Worm (Caenorhabditis elegans): ENCODE measurements around the gene fipr-17.
A peak's percentile ranks its signal among the peaks of the same experiment; 100 is the strongest.

The fipr-17 gene

ce11 chrIII:11010597-11010996 is 3.2 kb upstream of the fipr-17 start:
- TF ChIP-seq ceh-83 (GFP tag; optimal IDR thresholded peaks at IDR 0.05): no peak
- TF ChIP-seq nhr-237 (tag; optimal IDR thresholded peaks at IDR 0.05): no peak
- no peak for TF ChIP-seq unc-62 (GFP tag; optimal IDR thresholded peaks at IDR 0.05)
- TF ChIP-seq cnd-1 (tag; optimal IDR thresholded peaks at IDR 0.05): no peak

- TF ChIP-seq pha-4 (tag; optimal IDR thresholded peaks at IDR 0.05) (no peak), nhr-76 (tag; optimal IDR thresholded peaks at IDR 0.05) (no peak), lin-13 (tag; optimal IDR thresholded peaks at IDR 0.05) (no peak), unc-62 (GFP tag; optimal IDR thresholded peaks at IDR 0.05) (no peak), flh-1 (GFP tag; optimal IDR thresholded peaks at IDR 0.05) (no peak), nhr-12 (tag; optimal IDR thresholded peaks at IDR 0.05) (no peak), mab-5 (tag; optimal IDR thresholded peaks at IDR 0.05) (no peak), blmp-1 (tag; optimal IDR thresholded peaks at IDR 0.05) (no peak), sptf-1 (tag; optimal IDR thresholded peaks at IDR 0.05) (no peak), drap-1 (GFP tag; optimal IDR thresholded peaks at IDR 0.05) (no peak), lsy-2 (tag; optimal IDR thresholded peaks at IDR 0.05) (no peak), zip-8 (tag; optimal IDR thresholded peaks at IDR 0.05) (no peak), unc-39 (tag; optimal IDR thresholded peaks at IDR 0.05) (no peak)
Observed at ce11 chrIII:11008869-11009268, 1.5 kb upstream of the fipr-17 start, which contains the start of gene exos-1. exos-1 (plus strand) TSS chrIII:11009043.

- TF ChIP-seq mab-5 (tag; optimal IDR thresholded peaks at IDR 0.05) (no peak), ceh-39 (tag; optimal IDR thresholded peaks at IDR 0.05) (no peak), nhr-12 (tag; optimal IDR thresholded peaks at IDR 0.05) (no peak), elt-1 (tag; optimal IDR thresholded peaks at IDR 0.05; ENCODE audit: borderline replicate concordance, insufficient read depth) (no peak), M03D4.4 (tag; optimal IDR thresholded peaks at IDR 0.05) (no peak), unc-120 (tag; optimal IDR thresholded peaks at IDR 0.05; ENCODE audit: poor library complexity, severe bottlenecking) (no peak), ceh-43 (GFP tag; optimal IDR thresholded peaks at IDR 0.05) (no peak), sem-2 (GFP tag; optimal IDR thresholded peaks at IDR 0.05) (no peak), unc-39 (tag; optimal IDR thresholded peaks at IDR 0.05) (no peak), nhr-237 (tag; optimal IDR thresholded peaks at IDR 0.05) (no peak)
Observed at ce11 chrIII:11002808-11003207, 4.6 kb downstream of the fipr-17 start.

ce11 chrIII:10995156-10995555 is 12.2 kb downstream of the fipr-17 start, which contains the start of gene dmsr-5:
dmsr-5 (minus strand) TSS chrIII:10995256.
- no peak for TF ChIP-seq nhr-12 (tag; optimal IDR thresholded peaks at IDR 0.05)
- TF ChIP-seq cnd-1 (tag; optimal IDR thresholded peaks at IDR 0.05): no peak
- TF ChIP-seq nhr-2 (tag; optimal IDR thresholded peaks at IDR 0.05): no peak
- no peak for TF ChIP-seq sptf-1 (tag; optimal IDR thresholded peaks at IDR 0.05)
- no peak for TF ChIP-seq mab-5 (tag; optimal IDR thresholded peaks at IDR 0.05)
- no peak for TF ChIP-seq tbx-8 (GFP tag; optimal IDR thresholded peaks at IDR 0.05)
- TF ChIP-seq ces-1 (GFP tag; optimal IDR thresholded peaks at IDR 0.05): no peak
- TF ChIP-seq elt-3 (tag; optimal IDR thresholded peaks at IDR 0.05): no peak
- no peak for TF ChIP-seq flh-1 (GFP tag; optimal IDR thresholded peaks at IDR 0.05)
- TF ChIP-seq nhr-237 (tag; optimal IDR thresholded peaks at IDR 0.05): no peak
- TF ChIP-seq mls-2 (tag; optimal IDR thresholded peaks at IDR 0.05): no peak
- no peak for TF ChIP-seq lin-32 (GFP tag; optimal IDR thresholded peaks at IDR 0.05)
- TF ChIP-seq snpc-4 (tag; optimal IDR thresholded peaks at IDR 0.05): no peak
- no peak for TF ChIP-seq hlh-1 (tag; optimal IDR thresholded peaks at IDR 0.05)

ce11 chrIII:10994085-10994484 is 13.3 kb downstream of the fipr-17 start:
- no peak for TF ChIP-seq nhr-12 (tag; optimal IDR thresholded peaks at IDR 0.05)
- peak; percentile 91 for TF ChIP-seq zip-8 (tag; optimal IDR thresholded peaks at IDR 0.05)

- no peak for TF ChIP-seq zip-8 (tag; optimal IDR thresholded peaks at IDR 0.05)
- TF ChIP-seq mls-2 (tag; optimal IDR thresholded peaks at IDR 0.05): peak; percentile 98
- peak; percentile 95 for TF ChIP-seq tbx-8 (GFP tag; optimal IDR thresholded peaks at IDR 0.05)
- TF ChIP-seq unc-39 (tag; optimal IDR thresholded peaks at IDR 0.05): no peak
- peak; percentile 79 for TF ChIP-seq ztf-11 (tag; optimal IDR thresholded peaks at IDR 0.05)
- TF ChIP-seq cnd-1 (tag; optimal IDR thresholded peaks at IDR 0.05): peak; percentile 93
- TF ChIP-seq snpc-4 (tag; optimal IDR thresholded peaks at IDR 0.05): no peak
- peak; percentile 98 for TF ChIP-seq sptf-1 (tag; optimal IDR thresholded peaks at IDR 0.05)
- TF ChIP-seq lin-32 (GFP tag; optimal IDR thresholded peaks at IDR 0.05): peak; percentile 93
- peak; percentile 93 for TF ChIP-seq nhr-237 (tag; optimal IDR thresholded peaks at IDR 0.05)
- TF ChIP-seq M03D4.4 (tag; optimal IDR thresholded peaks at IDR 0.05): peak; percentile 95
- peak; percentile 90 for TF ChIP-seq ceh-43 (GFP tag; optimal IDR thresholded peaks at IDR 0.05)
- peak; percentile 16 for TF ChIP-seq nhr-2 (tag; optimal IDR thresholded peaks at IDR 0.05)
- TF ChIP-seq ces-1 (GFP tag; optimal IDR thresholded peaks at IDR 0.05): peak; percentile 95
- TF ChIP-seq nhr-76 (tag; optimal IDR thresholded peaks at IDR 0.05): peak; percentile 47
- peak; percentile 95 for TF ChIP-seq ceh-83 (GFP tag; optimal IDR thresholded peaks at IDR 0.05)
- TF ChIP-seq sem-2 (GFP tag; optimal IDR thresholded peaks at IDR 0.05): peak; percentile 93
- peak; percentile 89 for TF ChIP-seq unc-62 (GFP tag; optimal IDR thresholded peaks at IDR 0.05)
- peak; percentile 78 for TF ChIP-seq lsy-2 (tag; optimal IDR thresholded peaks at IDR 0.05)
- peak; percentile 89 for TF ChIP-seq bed-3 (GFP tag; optimal IDR thresholded peaks at IDR 0.05)
- TF ChIP-seq flh-1 (GFP tag; optimal IDR thresholded peaks at IDR 0.05): peak; percentile 77
- peak; percentile 89 for TF ChIP-seq lin-13 (tag; optimal IDR thresholded peaks at IDR 0.05)
- TF ChIP-seq unc-120 (tag; optimal IDR thresholded peaks at IDR 0.05; ENCODE audit: poor library complexity, severe bottlenecking): peak; percentile 99
- TF ChIP-seq elt-3 (tag; optimal IDR thresholded peaks at IDR 0.05): peak; percentile 86
- peak; percentile 16 for TF ChIP-seq nhr-12 (tag; optimal IDR thresholded peaks at IDR 0.05)
- TF ChIP-seq elt-1 (tag; optimal IDR thresholded peaks at IDR 0.05; ENCODE audit: borderline replicate concordance, insufficient read depth): peak; percentile 4
- peak; percentile 91 for TF ChIP-seq mep-1 (tag; optimal IDR thresholded peaks at IDR 0.05)
- TF ChIP-seq mab-5 (tag; optimal IDR thresholded peaks at IDR 0.05): peak; percentile 90
- peak; percentile 25 for TF ChIP-seq nhr-28 (tag; optimal IDR thresholded peaks at IDR 0.05)
- peak; percentile 99 for TF ChIP-seq drap-1 (GFP tag; optimal IDR thresholded peaks at IDR 0.05)
- TF ChIP-seq hlh-1 (tag; optimal IDR thresholded peaks at IDR 0.05): peak; percentile 84
- TF ChIP-seq blmp-1 (tag; optimal IDR thresholded peaks at IDR 0.05): no peak
Observed at ce11 chrIII:10989491-10990032, 17.8 kb downstream of the fipr-17 start.
